Fruit fly (Drosophila melanogaster): Measurements from ENCODE around the gene M1BP.

The M1BP gene

dm6 chr3R:8711890-8712449 is 19.5 kb downstream of the M1BP start (continued):
- TF ChIP-seq nmo (GFP tag; optimal IDR thresholded peaks at IDR 0.05) (peak; percentile 29), CG31365 (tag; optimal IDR thresholded peaks at IDR 0.05) (no peak), jumu (GFP tag; optimal IDR thresholded peaks at IDR 0.05) (no peak), lab (GFP tag; optimal IDR thresholded peaks at IDR 0.05) (no peak), ATbp (GFP tag; optimal IDR thresholded peaks at IDR 0.05) (peak; percentile 34), bsh (GFP tag; optimal IDR thresholded peaks at IDR 0.05) (peak in 1 of 2 experiments; percentile 50), bbx (GFP tag; IDR thresholded peaks at IDR 0.05; ENCODE audit: partially characterized antibody) (0 out of 2 replicates have a peak, but pooled peaks have one; percentile 33), Ptx1 (GFP tag; IDR thresholded peaks at IDR 0.05) (peak; percentile 32; the same call in 1 of the 2 replicates), hkb (optimal IDR thresholded peaks at IDR 0.05) (no peak), hkb (GFP tag; IDR thresholded peaks at IDR 0.05) (peak; percentile 52; the same call in 1 of the 2 replicates), lbe (GFP tag; optimal IDR thresholded peaks at IDR 0.05) (no peak), hth (optimal IDR thresholded peaks at IDR 0.05) (no peak), Dip2 (GFP tag; IDR thresholded peaks at IDR 0.05) (no peak), grn (GFP tag; optimal IDR thresholded peaks at IDR 0.05) (no peak), CG10979 (tag; optimal IDR thresholded peaks at IDR 0.05) (peak; percentile 18), CG1024 (GFP tag; IDR thresholded peaks at IDR 0.05) (no peak), sens-2 (GFP tag; IDR thresholded peaks at IDR 0.05) (peak; percentile 60; the same call in 1 of the 2 replicates), croc (GFP tag; conservative IDR thresholded peaks at IDR 0.05) (no peak), CG15601 (tag; optimal IDR thresholded peaks at IDR 0.05) (peak; percentile 4), CG3847 (GFP tag; IDR thresholded peaks at IDR 0.05) (0 out of 2 replicates have a peak, but pooled peaks have one; percentile 15), gem (tag; optimal IDR thresholded peaks at IDR 0.05) (peak; percentile 50), dpn (GFP tag; optimal IDR thresholded peaks at IDR 0.05) (peak in 1 of 2 experiments; percentile 27), Deaf1 (tag; optimal IDR thresholded peaks at IDR 0.05) (peak; percentile 69), zfh1 (GFP tag; IDR thresholded peaks at IDR 0.05) (0 out of 3 replicates have a peak, but pooled peaks have one; percentile 3), Antp (GFP tag; optimal IDR thresholded peaks at IDR 0.05) (no peak), CG3407 (GFP tag; optimal IDR thresholded peaks at IDR 0.05) (peak; percentile 23), CG4854 (GFP tag; optimal IDR thresholded peaks at IDR 0.05) (no peak), dmrt99B (tag; optimal IDR thresholded peaks at IDR 0.05) (peak; percentile 41), Hr78 (GFP tag; optimal IDR thresholded peaks at IDR 0.05) (peak in 1 of 2 experiments; percentile 86), Rfx (GFP tag; IDR thresholded peaks at IDR 0.05) (no peak), CG15269 (tag; optimal IDR thresholded peaks at IDR 0.05) (peak; percentile 9), inv (GFP tag; IDR thresholded peaks at IDR 0.05; ENCODE audit: partially characterized antibody) (no peak), ase (GFP tag; IDR thresholded peaks at IDR 0.05) (no peak), wek (GFP tag; optimal IDR thresholded peaks at IDR 0.05) (no peak), Ets97D (GFP tag; optimal IDR thresholded peaks at IDR 0.05) (no peak), PHDP (tag; optimal IDR thresholded peaks at IDR 0.05) (peak; percentile 3), CG12391 (tag; optimal IDR thresholded peaks at IDR 0.05) (peak; percentile 28), CG17359 (tag; optimal IDR thresholded peaks at IDR 0.05) (peak; percentile 36), CG17385 (GFP tag; optimal IDR thresholded peaks at IDR 0.05) (peak; percentile 19), Blimp-1 (GFP tag; optimal IDR thresholded peaks at IDR 0.05) (peak; percentile 20), CG17328 (GFP tag; IDR thresholded peaks at IDR 0.05) (peak; percentile 7; the same call in 1 of the 2 replicates), CG2678 (tag; optimal IDR thresholded peaks at IDR 0.05) (peak; percentile 37), sd (tag; optimal IDR thresholded peaks at IDR 0.05) (peak; percentile 16), ci (GFP tag; IDR thresholded peaks at IDR 0.05) (peak; percentile 35; the same call in 2 of the 3 replicates), gfzf (GFP tag; optimal IDR thresholded peaks at IDR 0.05) (no peak), CG4707 (GFP tag; optimal IDR thresholded peaks at IDR 0.05) (peak; percentile 86), p53 (GFP tag; optimal IDR thresholded peaks at IDR 0.05) (no peak), tll (GFP tag; optimal IDR thresholded peaks at IDR 0.05) (no peak), Sox102F (GFP tag; optimal IDR thresholded peaks at IDR 0.05) (peak; percentile 61)

Data from whole organism, embryonic.